Fruit fly (Drosophila melanogaster) whole organism, embryonic: ENCODE data around the gene CG31075.

Experiments
- BtbVII ChIP-seq: fragments of 200-800 bp; sonication (Bioruptor generic); optimal IDR thresholded peaks from 3 replicates; lab custom pipeline; 2017; ENCODE audit warnings: missing biosample characterization, mild to moderate bottlenecking, missing genetic modification characterization
- CG10209 ChIP-seq: fragments of 200-800 bp; sonication (Bioruptor generic); optimal IDR thresholded peaks from 3 replicates; lab custom pipeline; 2017; ENCODE audit warnings: missing biosample characterization, mild to moderate bottlenecking, missing genetic modification characterization, missing genetic modification reagents
- CG11560 ChIP-seq: fragments of 200-800 bp; sonication (Bioruptor generic); IDR thresholded peaks from 3 replicates; pipeline ENCODE4 v1.3.6; 2022; ENCODE audit warnings: missing biosample characterization, missing genetic modification characterization
- CG12391 ChIP-seq: fragments of 200-800 bp; sonication (Bioruptor generic); optimal IDR thresholded peaks from 3 replicates; lab custom pipeline; 2018; ENCODE audit warnings: missing biosample characterization, mild to moderate bottlenecking, missing genetic modification characterization, moderate library complexity
- CG15269 ChIP-seq: fragments of 200-800 bp; sonication (Bioruptor generic); optimal IDR thresholded peaks from 2 replicates; lab custom pipeline; 2018; ENCODE audit warnings: missing biosample characterization, mild to moderate bottlenecking, missing genetic modification characterization, moderate library complexity
- CG1603 ChIP-seq: fragments of 200-800 bp; sonication (Bioruptor generic); optimal IDR thresholded peaks from 2 replicates; lab custom pipeline; 2019; ENCODE audit warnings: missing biosample characterization, mild to moderate bottlenecking, missing genetic modification characterization, moderate library complexity
- CG1647 ChIP-seq: fragments of 200-800 bp; sonication (Bioruptor generic); optimal IDR thresholded peaks from 3 replicates; lab custom pipeline; 2016; ENCODE audit warnings: missing biosample characterization, missing genetic modification characterization
- CG17612 ChIP-seq: fragments of 200-800 bp; sonication (Bioruptor generic); IDR thresholded peaks from 2 replicates; pipeline ENCODE4 v1.3.6; 2022; ENCODE audit warnings: missing biosample characterization, missing genetic modification characterization
- CG18476 ChIP-seq: fragments of 200-800 bp; sonication (Bioruptor generic); optimal IDR thresholded peaks from 2 replicates; lab custom pipeline; 2016; ENCODE audit warnings: missing biosample characterization, mild to moderate bottlenecking, missing genetic modification characterization
- CG2129 ChIP-seq: fragments of 200-800 bp; sonication (Bioruptor generic); IDR thresholded peaks from 2 replicates; pipeline ENCODE4 v1.3.6; 2022; ENCODE audit warnings: missing biosample characterization, missing genetic modification characterization; ENCODE audit not compliant: partially characterized antibody
- CG3065 ChIP-seq: fragments of 200-800 bp; sonication (Bioruptor generic); optimal IDR thresholded peaks from 2 replicates; lab custom pipeline; 2016; ENCODE audit warnings: missing biosample characterization, missing genetic modification characterization
- CG34422 ChIP-seq: fragments of 200-800 bp; sonication (Bioruptor generic); IDR thresholded peaks from 3 replicates; pipeline ENCODE4 v1.3.6; 2022; ENCODE audit warnings: missing biosample characterization, missing genetic modification characterization
- CG4707 ChIP-seq: fragments of 200-800 bp; sonication (Bioruptor generic); optimal IDR thresholded peaks from 2 replicates; lab custom pipeline; 2018; ENCODE audit warnings: missing biosample characterization, mild to moderate bottlenecking, missing genetic modification characterization, moderate library complexity
- CG7556 ChIP-seq: fragments of 200-800 bp; sonication (Bioruptor generic); optimal IDR thresholded peaks from 2 replicates; lab custom pipeline; 2017; ENCODE audit warnings: missing biosample characterization, mild to moderate bottlenecking, missing genetic modification characterization
- CG7745 ChIP-seq: fragments of 200-800 bp; sonication (Bioruptor generic); optimal IDR thresholded peaks from 2 replicates; lab custom pipeline; 2018; ENCODE audit warnings: missing biosample characterization, mild to moderate bottlenecking, missing genetic modification characterization, moderate library complexity
- CG8388 ChIP-seq: fragments of 200-800 bp; sonication (Bioruptor generic); optimal IDR thresholded peaks from 2 replicates; lab custom pipeline; 2019; ENCODE audit warnings: missing biosample characterization, mild to moderate bottlenecking, missing genetic modification characterization, moderate library complexity
- CG9727 ChIP-seq: fragments of 200-800 bp; sonication (Bioruptor generic); optimal IDR thresholded peaks from 3 replicates; lab custom pipeline; 2017; ENCODE audit warnings: missing biosample characterization, mild to moderate bottlenecking, missing genetic modification characterization
- Dad ChIP-seq: fragments of 200-800 bp; sonication (Bioruptor generic); optimal IDR thresholded peaks from 3 replicates; lab custom pipeline; 2016; ENCODE audit warnings: missing biosample characterization, missing genetic modification characterization
- Dip2 ChIP-seq: fragments of 200-800 bp; sonication (Bioruptor generic); IDR thresholded peaks from 2 replicates; pipeline ENCODE4 v1.3.6; 2022; ENCODE audit warnings: missing biosample characterization, missing genetic modification characterization
- Dll ChIP-seq: fragments of 200-800 bp; sonication (Bioruptor generic); IDR thresholded peaks from 4 replicates; pipeline ENCODE4 v1.3.6; 2022; ENCODE audit warnings: missing biosample characterization, missing genetic modification characterization; ENCODE audit not compliant: partially characterized antibody
- Dp ChIP-seq: fragments of 200-800 bp; sonication (Bioruptor generic); optimal IDR thresholded peaks from 2 replicates; lab custom pipeline; 2018; ENCODE audit warnings: missing biosample characterization, mild to moderate bottlenecking, missing genetic modification characterization, moderate library complexity
- Eip74EF ChIP-seq, 2 experiments: fragments of 200-800 bp in 1 of 2; fragments of >200 bp in 1 of 2; sonication (Bioruptor generic) in 1 of 2; optimal IDR thresholded peaks; 2 replicates each; lab custom pipeline; 2017 to 2019; ENCODE audit warnings: missing biosample characterization in 2 of 2, missing genetic modification characterization in 2 of 2, mild to moderate bottlenecking in 1 of 2, moderate library complexity in 1 of 2
- Elba2 ChIP-seq: fragments of 200-800 bp; sonication (Bioruptor generic); optimal IDR thresholded peaks from 3 replicates; lab custom pipeline; 2016; ENCODE audit warnings: missing biosample characterization, missing genetic modification characterization
- GATAe ChIP-seq: fragments of 200-800 bp; sonication (Bioruptor generic); conservative IDR thresholded peaks from 2 replicates; pipeline ENCODE4 v1.3.6; 2022; ENCODE audit warnings: missing biosample characterization, missing genetic modification characterization
- HLH3B ChIP-seq: fragments of 200-800 bp; sonication (Bioruptor generic); IDR thresholded peaks from 2 replicates; pipeline ENCODE4 v1.3.6; 2022; ENCODE audit warnings: missing biosample characterization, missing genetic modification characterization
- Hand ChIP-seq: fragments of 200-800 bp; sonication (Bioruptor generic); optimal IDR thresholded peaks from 2 replicates; lab custom pipeline; 2017; ENCODE audit warnings: mild to moderate bottlenecking, missing biosample characterization, missing genetic modification reagents, missing genetic modification characterization
- Hey ChIP-seq: fragments of 200-800 bp; sonication (Bioruptor generic); optimal IDR thresholded peaks from 3 replicates; lab custom pipeline; 2018; ENCODE audit warnings: missing biosample characterization, mild to moderate bottlenecking, missing genetic modification characterization
- Hr78 ChIP-seq, 2 experiments: fragments of 200-800 bp in 1 of 2; fragments of >200 bp in 1 of 2; sonication (Bioruptor generic) in 1 of 2; optimal IDR thresholded peaks; 2 replicates each; lab custom pipeline; 2017 to 2019; ENCODE audit warnings: missing biosample characterization in 2 of 2, missing genetic modification characterization in 2 of 2, mild to moderate bottlenecking in 1 of 2, moderate library complexity in 1 of 2
- PHDP ChIP-seq: fragments of 200-800 bp; sonication (Bioruptor generic); optimal IDR thresholded peaks from 3 replicates; lab custom pipeline; 2018; ENCODE audit warnings: missing biosample characterization, mild to moderate bottlenecking, missing genetic modification characterization, moderate library complexity
- Pdp1 ChIP-seq, 2 experiments: fragments of 200-800 bp; sonication (Bioruptor generic); optimal IDR thresholded peaks; 3 replicates each; lab custom pipeline; 2016; ENCODE audit warnings: missing biosample characterization in 2 of 2, missing genetic modification characterization in 2 of 2, mild to moderate bottlenecking in 1 of 2, moderate library complexity in 1 of 2
- Ravus ChIP-seq: fragments of 200-800 bp; sonication (Bioruptor generic); IDR thresholded peaks from 2 replicates; pipeline ENCODE4 v1.3.6; 2022; ENCODE audit warnings: missing biosample characterization, missing genetic modification characterization
- bbx ChIP-seq: fragments of 200-800 bp; sonication (Bioruptor generic); IDR thresholded peaks from 2 replicates; pipeline ENCODE4 v1.3.6; 2022; ENCODE audit warnings: missing biosample characterization, missing genetic modification characterization; ENCODE audit not compliant: partially characterized antibody
- bcd ChIP-seq: fragments of 200-800 bp; sonication (Bioruptor generic); optimal IDR thresholded peaks from 2 replicates; lab custom pipeline; 2017; ENCODE audit warnings: missing biosample characterization, mild to moderate bottlenecking, missing genetic modification characterization
- br ChIP-seq: fragments of >200 bp; optimal IDR thresholded peaks from 2 replicates; lab custom pipeline; 2017
- caup ChIP-seq: fragments of 200-800 bp; sonication (Bioruptor generic); optimal IDR thresholded peaks from 3 replicates; lab custom pipeline; 2017; ENCODE audit warnings: missing biosample characterization, mild to moderate bottlenecking, missing genetic modification characterization, moderate library complexity; ENCODE audit not compliant: severe bottlenecking
- ci ChIP-seq: fragments of 200-800 bp; sonication (Bioruptor generic); IDR thresholded peaks from 3 replicates; pipeline ENCODE4 v1.3.6; 2022; ENCODE audit warnings: missing biosample characterization, missing genetic modification characterization
- disco-r ChIP-seq: fragments of 200-800 bp; sonication (Bioruptor generic); optimal IDR thresholded peaks from 2 replicates; lab custom pipeline; 2016; ENCODE audit warnings: missing biosample characterization, missing genetic modification characterization
- fd96Cb ChIP-seq: fragments of 200-800 bp; sonication (Bioruptor generic); optimal IDR thresholded peaks from 2 replicates; lab custom pipeline; 2018; ENCODE audit warnings: missing biosample characterization, mild to moderate bottlenecking, missing genetic modification characterization, moderate library complexity
- gem ChIP-seq: fragments of 200-800 bp; sonication (Bioruptor generic); optimal IDR thresholded peaks from 2 replicates; lab custom pipeline; 2019; ENCODE audit warnings: missing biosample characterization, mild to moderate bottlenecking, missing genetic modification characterization, moderate library complexity
- inv ChIP-seq: fragments of 200-800 bp; sonication (Bioruptor generic); IDR thresholded peaks from 2 replicates; pipeline ENCODE4 v1.3.6; 2022; ENCODE audit warnings: missing biosample characterization, missing genetic modification characterization; ENCODE audit not compliant: partially characterized antibody
- jigr1 ChIP-seq: fragments of 200-800 bp; sonication (Bioruptor generic); IDR thresholded peaks from 3 replicates; pipeline ENCODE4 v1.3.6; 2022; ENCODE audit warnings: missing biosample characterization, missing genetic modification characterization
- jing ChIP-seq: fragments of 200-800 bp; sonication (Bioruptor generic); optimal IDR thresholded peaks from 2 replicates; lab custom pipeline; 2018; ENCODE audit warnings: missing biosample characterization, mild to moderate bottlenecking, missing genetic modification characterization
- lov ChIP-seq, 2 experiments: fragments of 200-800 bp in 1 of 2; fragments of >200 bp in 1 of 2; sonication (Bioruptor generic) in 1 of 2; IDR thresholded peaks in 1 of 2; optimal IDR thresholded peaks in 1 of 2; 2 replicates in 1 of 2; 3 replicates in 1 of 2; pipeline versions ENCODE4 v1.3.6 to Lab custom; 2017 to 2022; ENCODE audit warnings: missing biosample characterization in 1 of 2, missing genetic modification characterization in 1 of 2
- nom ChIP-seq: fragments of 200-800 bp; sonication (Bioruptor generic); optimal IDR thresholded peaks from 2 replicates; lab custom pipeline; 2017; ENCODE audit warnings: missing biosample characterization, missing genetic modification characterization, mild to moderate bottlenecking, moderate library complexity, missing genetic modification reagents
- pan ChIP-seq, 4 experiments: fragments of >200 bp in 3 of 4; fragments of 200-800 bp in 1 of 4; sonication (Bioruptor generic) in 1 of 4; optimal IDR thresholded peaks in 3 of 4; IDR thresholded peaks in 1 of 4; 2 replicates each; pipeline versions ENCODE4 v1.3.6 to Lab custom; 2017 to 2022; ENCODE audit warnings: missing biosample characterization in 2 of 4, missing genetic modification characterization in 2 of 4, mixed read lengths in 1 of 4
- peb ChIP-seq: fragments of 200-800 bp; sonication (Bioruptor generic); IDR thresholded peaks from 2 replicates; pipeline ENCODE4 v1.3.6; 2022; ENCODE audit warnings: missing biosample characterization, missing genetic modification characterization
- tna ChIP-seq: fragments of 200-800 bp; sonication (Bioruptor generic); IDR thresholded peaks from 2 replicates; pipeline ENCODE4 v1.3.6; 2022; ENCODE audit warnings: missing biosample characterization, missing genetic modification characterization; ENCODE audit not compliant: partially characterized antibody
- z ChIP-seq: fragments of 200-800 bp; sonication (Bioruptor generic); IDR thresholded peaks from 3 replicates; pipeline ENCODE4 v1.3.6; 2022; ENCODE audit warnings: missing biosample characterization, missing genetic modification characterization

Gene CG31075

dm6 chr3R:26937423-26937822 is 50.9 kb downstream of the CG31075 start (continued):
- TF ChIP-seq HLH3B (GFP tag; lab: Robert Waterston, UW) (peak; percentile 19; the same call in 1 of the 2 replicates), CG4707 (GFP tag; lab: Kevin White, UChicago) (no peak), Dad (GFP tag; lab: Kevin White, UChicago) (peak; percentile 56), jing (GFP tag; lab: Kevin White, UChicago) (no peak), CG17612 (GFP tag; lab: Robert Waterston, UW) (no peak), CG15269 (peak; percentile 56), GATAe (GFP tag; lab: Robert Waterston, UW) (no peak), Ravus (GFP tag; lab: Robert Waterston, UW) (no peak), CG34422 (GFP tag; lab: Robert Waterston, UW) (no peak), CG1603 (tag; lab: Kevin White, UChicago) (no peak), CG3065 (GFP tag; lab: Kevin White, UChicago) (no peak), inv (GFP tag; lab: Robert Waterston, UW) (no peak), peb (no peak), jigr1 (GFP tag; lab: Robert Waterston, UW) (no peak), BtbVII (GFP tag; lab: Kevin White, UChicago) (peak; percentile 48), PHDP (tag; lab: Kevin White, UChicago) (peak; percentile 54), Dip2 (GFP tag; lab: Robert Waterston, UW) (no peak), nom (GFP tag; lab: Kevin White, UChicago) (no peak), lov (optimal IDR thresholded peaks at IDR 0.05; lab: Kevin White, UChicago) (no peak), lov (GFP tag; IDR thresholded peaks at IDR 0.05; lab: Robert Waterston, UW) (no peak), disco-r (GFP tag; lab: Kevin White, UChicago) (no peak), z (GFP tag; lab: Robert Waterston, UW) (no peak), fd96Cb (tag; lab: Kevin White, UChicago) (peak; percentile 55), CG10209 (GFP tag; lab: Kevin White, UChicago) (peak; percentile 32), CG2129 (no peak), pan (optimal IDR thresholded peaks at IDR 0.05; lab: Kevin White, UChicago) (no peak), pan (GFP tag; optimal IDR thresholded peaks at IDR 0.05 in 1 of 2, IDR thresholded peaks at IDR 0.05 in 1 of 2) (no peak), gem (tag; lab: Kevin White, UChicago) (no peak), CG1647 (GFP tag; lab: Kevin White, UChicago) (peak; percentile 44), bcd (GFP tag; lab: Kevin White, UChicago) (peak; percentile 19), CG12391 (tag; lab: Kevin White, UChicago) (peak; percentile 31), Hr78 (GFP tag; optimal IDR thresholded peaks at IDR 0.05; lab: Kevin White, UChicago) (peak in 1 of 2 experiments; percentile 10), Dll (GFP tag; lab: Robert Waterston, UW) (no peak), CG18476 (no peak), Eip74EF (GFP tag; optimal IDR thresholded peaks at IDR 0.05; lab: Kevin White, UChicago) (peak in 1 of 2 experiments; percentile 47), br (lab: Kevin White, UChicago) (no peak), Dp (GFP tag; lab: Kevin White, UChicago) (no peak), CG7556 (GFP tag; lab: Kevin White, UChicago) (peak; percentile 16), Hand (GFP tag; lab: Kevin White, UChicago) (no peak), Pdp1 (GFP tag; optimal IDR thresholded peaks at IDR 0.05; lab: Kevin White, UChicago) (no peak), tna (GFP tag; lab: Robert Waterston, UW) (no peak), CG9727 (peak; percentile 44), Hey (tag; lab: Kevin White, UChicago) (no peak), bbx (no peak), Elba2 (GFP tag; lab: Kevin White, UChicago) (no peak), CG7745 (tag; lab: Kevin White, UChicago) (no peak), caup (GFP tag; lab: Kevin White, UChicago) (peak; percentile 35), ci (GFP tag; lab: Robert Waterston, UW) (no peak), CG8388 (GFP tag; lab: Kevin White, UChicago) (peak; percentile 91), CG11560 (tag; lab: Robert Waterston, UW) (no peak)
